Fruit fly (Drosophila melanogaster) whole organism, embryonic: Measurements from ENCODE around the gene mldr.

Source experiments
- Abd-B ChIP-seq: fragments of 200-800 bp; sonication (Bioruptor generic); optimal IDR thresholded peaks from 2 replicates; lab custom pipeline; 2018; ENCODE audit warnings: missing biosample characterization, mild to moderate bottlenecking, missing genetic modification characterization, moderate library complexity
- Asciz ChIP-seq: fragments of 200-800 bp; sonication (Bioruptor generic); optimal IDR thresholded peaks from 2 replicates; lab custom pipeline; 2017; ENCODE audit warnings: missing biosample characterization, mild to moderate bottlenecking, missing genetic modification characterization, missing genetic modification reagents
- Awh ChIP-seq: fragments of 200-800 bp; sonication (Bioruptor generic); IDR thresholded peaks from 2 replicates; pipeline ENCODE4, ENCODE4 v1.3.6; 2022; ENCODE audit warnings: missing biosample characterization, missing genetic modification characterization
- Bteb2 ChIP-seq: fragments of 200-800 bp; sonication (Bioruptor generic); optimal IDR thresholded peaks from 2 replicates; lab custom pipeline; 2016; ENCODE audit warnings: missing biosample characterization, missing genetic modification characterization
- CG10209 ChIP-seq: fragments of 200-800 bp; sonication (Bioruptor generic); optimal IDR thresholded peaks from 3 replicates; lab custom pipeline; 2017; ENCODE audit warnings: missing biosample characterization, mild to moderate bottlenecking, missing genetic modification characterization, missing genetic modification reagents
- CG12155 ChIP-seq: fragments of 200-800 bp; sonication (Bioruptor generic); optimal IDR thresholded peaks from 3 replicates; lab custom pipeline; 2016; ENCODE audit warnings: missing biosample characterization, missing genetic modification characterization
- CG12744 ChIP-seq: fragments of 200-800 bp; sonication (Bioruptor generic); optimal IDR thresholded peaks from 2 replicates; lab custom pipeline; 2016; ENCODE audit warnings: missing biosample characterization, missing genetic modification characterization
- CG13775 ChIP-seq: fragments of 200-800 bp; sonication (Bioruptor generic); optimal IDR thresholded peaks from 3 replicates; lab custom pipeline; 2017; ENCODE audit warnings: missing biosample characterization, mild to moderate bottlenecking, missing genetic modification characterization
- CG14860 ChIP-seq: fragments of 200-800 bp; sonication (Bioruptor generic); IDR thresholded peaks from 3 replicates; pipeline ENCODE4 v1.3.6; 2022; ENCODE audit warnings: missing biosample characterization, missing genetic modification characterization; ENCODE audit not compliant: partially characterized antibody
- CG1647 ChIP-seq: fragments of 200-800 bp; sonication (Bioruptor generic); optimal IDR thresholded peaks from 3 replicates; lab custom pipeline; 2016; ENCODE audit warnings: missing biosample characterization, missing genetic modification characterization
- CG17359 ChIP-seq: fragments of 200-800 bp; sonication (Bioruptor generic); optimal IDR thresholded peaks from 3 replicates; lab custom pipeline; 2018; ENCODE audit warnings: missing biosample characterization, mild to moderate bottlenecking, missing genetic modification characterization, moderate library complexity
- CG18599 ChIP-seq: fragments of 200-800 bp; sonication (Bioruptor generic); optimal IDR thresholded peaks from 3 replicates; lab custom pipeline; 2017; ENCODE audit warnings: missing biosample characterization, missing genetic modification characterization, mild to moderate bottlenecking, moderate library complexity, missing genetic modification reagents
- CG18619 ChIP-seq: fragments of 200-800 bp; sonication (Bioruptor generic); optimal IDR thresholded peaks from 3 replicates; lab custom pipeline; 2017; ENCODE audit warnings: missing biosample characterization, mild to moderate bottlenecking, missing genetic modification characterization
- CG34376 ChIP-seq: fragments of 200-800 bp; sonication (Bioruptor generic); optimal IDR thresholded peaks from 2 replicates; lab custom pipeline; 2018; ENCODE audit warnings: missing biosample characterization, mild to moderate bottlenecking, missing genetic modification characterization
- CG4328 ChIP-seq: fragments of 200-800 bp; sonication (Bioruptor generic); optimal IDR thresholded peaks from 3 replicates; lab custom pipeline; 2017; ENCODE audit warnings: missing biosample characterization, missing genetic modification reagents, missing genetic modification characterization
- CG4404 ChIP-seq: fragments of 200-800 bp; sonication (Bioruptor generic); IDR thresholded peaks from 2 replicates; pipeline ENCODE4 v1.3.6; 2022; ENCODE audit warnings: missing biosample characterization, missing genetic modification characterization
- CG5180 ChIP-seq: fragments of 200-800 bp; sonication (Bioruptor generic); optimal IDR thresholded peaks from 3 replicates; lab custom pipeline; 2017; ENCODE audit warnings: missing biosample characterization, missing genetic modification characterization, mild to moderate bottlenecking, moderate library complexity, missing genetic modification reagents
- CG6175 ChIP-seq: fragments of 200-800 bp; sonication (Bioruptor generic); IDR thresholded peaks from 3 replicates; pipeline ENCODE4 v1.3.6; 2022; ENCODE audit warnings: missing biosample characterization, missing genetic modification characterization
- Drgx ChIP-seq: fragments of 200-800 bp; sonication (Bioruptor generic); IDR thresholded peaks from 2 replicates; pipeline ENCODE4 v1.3.6; 2022; ENCODE audit warnings: missing biosample characterization, missing genetic modification characterization
- Eip74EF ChIP-seq, 2 experiments: fragments of 200-800 bp in 1 of 2; fragments of >200 bp in 1 of 2; sonication (Bioruptor generic) in 1 of 2; optimal IDR thresholded peaks; 2 replicates each; lab custom pipeline; 2017 to 2019; ENCODE audit warnings: missing biosample characterization in 2 of 2, missing genetic modification characterization in 2 of 2, mild to moderate bottlenecking in 1 of 2, moderate library complexity in 1 of 2
- Elba2 ChIP-seq: fragments of 200-800 bp; sonication (Bioruptor generic); optimal IDR thresholded peaks from 3 replicates; lab custom pipeline; 2016; ENCODE audit warnings: missing biosample characterization, missing genetic modification characterization
- HHEX ChIP-seq: fragments of 200-800 bp; sonication (Bioruptor generic); optimal IDR thresholded peaks from 3 replicates; lab custom pipeline; 2017; ENCODE audit warnings: missing biosample characterization, mild to moderate bottlenecking, missing genetic modification characterization, missing genetic modification reagents
- HLHmδ ChIP-seq: fragments of 200-800 bp; sonication (Bioruptor generic); optimal IDR thresholded peaks from 2 replicates; lab custom pipeline; 2018; ENCODE audit warnings: missing biosample characterization, mild to moderate bottlenecking, missing genetic modification characterization, moderate library complexity
- Jarid2 ChIP-seq: fragments of 200-800 bp; sonication (Bioruptor generic); optimal IDR thresholded peaks from 3 replicates; lab custom pipeline; 2017; ENCODE audit warnings: mild to moderate bottlenecking, missing biosample characterization, missing genetic modification reagents, missing genetic modification characterization
- Nf-YA ChIP-seq: fragments of 200-800 bp; sonication (Bioruptor generic); IDR thresholded peaks from 2 replicates; pipeline ENCODE4 v1.3.6; 2022; ENCODE audit warnings: missing biosample characterization, missing genetic modification characterization
- Scr ChIP-seq: fragments of 200-800 bp; sonication (Bioruptor generic); IDR thresholded peaks from 2 replicates; pipeline ENCODE4 v1.3.6; 2022; ENCODE audit warnings: missing biosample characterization, missing genetic modification characterization; ENCODE audit not compliant: partially characterized antibody
- Side ChIP-seq: fragments of 200-800 bp; sonication (Bioruptor generic); optimal IDR thresholded peaks from 2 replicates; lab custom pipeline; 2016; ENCODE audit warnings: missing biosample characterization, missing genetic modification characterization
- Sin3A ChIP-seq: fragments of >200 bp; optimal IDR thresholded peaks from 2 replicates; lab custom pipeline; 2018
- bsh ChIP-seq, 2 experiments: fragments of 200-800 bp; sonication (Bioruptor generic); optimal IDR thresholded peaks; 2 replicates each; lab custom pipeline; 2017 to 2018; ENCODE audit warnings: mild to moderate bottlenecking in 2 of 2, missing biosample characterization in 2 of 2, missing genetic modification characterization in 2 of 2, moderate library complexity in 1 of 2
- crc ChIP-seq: fragments of 200-800 bp; sonication (Bioruptor generic); optimal IDR thresholded peaks from 2 replicates; lab custom pipeline; 2016; ENCODE audit warnings: missing biosample characterization, missing genetic modification characterization
- cwo ChIP-seq: fragments of 200-800 bp; sonication (Bioruptor generic); optimal IDR thresholded peaks from 3 replicates; lab custom pipeline; 2017; ENCODE audit warnings: missing biosample characterization, missing genetic modification characterization, mild to moderate bottlenecking, moderate library complexity, missing genetic modification reagents
- dimm ChIP-seq: fragments of 200-800 bp; sonication (Bioruptor generic); IDR thresholded peaks from 2 replicates; pipeline ENCODE4 v1.3.6; 2022; ENCODE audit warnings: missing biosample characterization, missing genetic modification characterization
- dmrt99B ChIP-seq: fragments of 200-800 bp; sonication (Bioruptor generic); optimal IDR thresholded peaks from 2 replicates; lab custom pipeline; 2018; ENCODE audit warnings: missing biosample characterization, mild to moderate bottlenecking, missing genetic modification characterization, moderate library complexity
- grau ChIP-seq: fragments of 200-800 bp; optimal IDR thresholded peaks from 3 replicates; lab custom pipeline; 2019; ENCODE audit warnings: missing biosample characterization, mild to moderate bottlenecking, missing genetic modification characterization, moderate library complexity
- jing ChIP-seq: fragments of 200-800 bp; sonication (Bioruptor generic); optimal IDR thresholded peaks from 2 replicates; lab custom pipeline; 2018; ENCODE audit warnings: missing biosample characterization, mild to moderate bottlenecking, missing genetic modification characterization
- lov ChIP-seq, 2 experiments: fragments of 200-800 bp in 1 of 2; fragments of >200 bp in 1 of 2; sonication (Bioruptor generic) in 1 of 2; IDR thresholded peaks in 1 of 2; optimal IDR thresholded peaks in 1 of 2; 2 replicates in 1 of 2; 3 replicates in 1 of 2; pipeline versions ENCODE4 v1.3.6 to Lab custom; 2017 to 2022; ENCODE audit warnings: missing biosample characterization in 1 of 2, missing genetic modification characterization in 1 of 2
- mam ChIP-seq: fragments of 200-800 bp; sonication (Bioruptor generic); optimal IDR thresholded peaks from 3 replicates; lab custom pipeline; 2016; ENCODE audit warnings: missing biosample characterization, missing genetic modification characterization
- onecut ChIP-seq: fragments of 200-800 bp; sonication (Bioruptor generic); IDR thresholded peaks from 2 replicates; pipeline ENCODE4 v1.3.6; 2022; ENCODE audit warnings: missing biosample characterization, missing genetic modification characterization
- peb ChIP-seq: fragments of 200-800 bp; sonication (Bioruptor generic); IDR thresholded peaks from 2 replicates; pipeline ENCODE4 v1.3.6; 2022; ENCODE audit warnings: missing biosample characterization, missing genetic modification characterization
- ranshi ChIP-seq: fragments of 200-800 bp; sonication (Bioruptor generic); IDR thresholded peaks from 2 replicates; pipeline ENCODE4 v1.3.6; 2022; ENCODE audit warnings: missing biosample characterization, missing genetic modification characterization
- sens ChIP-seq: fragments of 200-800 bp; sonication (Bioruptor generic); peaks from one replicate; lab custom pipeline; 2016; ENCODE audit warnings: missing biosample characterization, missing genetic modification characterization
- sima ChIP-seq: fragments of 200-800 bp; sonication (Bioruptor generic); optimal IDR thresholded peaks from 2 replicates; lab custom pipeline; 2016; ENCODE audit warnings: missing biosample characterization, missing genetic modification characterization
- sna ChIP-seq: fragments of 200-800 bp; sonication (Bioruptor generic); IDR thresholded peaks from 2 replicates; pipeline ENCODE4 v1.3.6; 2022; ENCODE audit warnings: missing biosample characterization, missing genetic modification characterization; ENCODE audit not compliant: partially characterized antibody
- sob ChIP-seq: fragments of 200-800 bp; sonication (Bioruptor generic); IDR thresholded peaks from 2 replicates; pipeline ENCODE4 v1.3.6; 2022; ENCODE audit warnings: missing biosample characterization, missing genetic modification characterization
- stc ChIP-seq: fragments of 200-800 bp; sonication (Bioruptor generic); IDR thresholded peaks from 2 replicates; pipeline ENCODE4 v1.3.6; 2022; ENCODE audit warnings: missing biosample characterization, missing genetic modification characterization
- tio ChIP-seq: fragments of 200-800 bp; sonication (Bioruptor generic); optimal IDR thresholded peaks from 2 replicates; lab custom pipeline; 2017; ENCODE audit warnings: missing biosample characterization, missing genetic modification characterization, inconsistent platforms
- unpg ChIP-seq: fragments of 200-800 bp; sonication (Bioruptor generic); optimal IDR thresholded peaks from 3 replicates; lab custom pipeline; 2018; ENCODE audit warnings: missing biosample characterization, mild to moderate bottlenecking, missing genetic modification characterization, moderate library complexity
- wdn ChIP-seq: fragments of 200-800 bp; sonication (Bioruptor generic); IDR thresholded peaks from 2 replicates; pipeline ENCODE4 v1.3.6; 2022; ENCODE audit warnings: missing biosample characterization, missing genetic modification characterization
- z ChIP-seq: fragments of 200-800 bp; sonication (Bioruptor generic); IDR thresholded peaks from 3 replicates; pipeline ENCODE4 v1.3.6; 2022; ENCODE audit warnings: missing biosample characterization, missing genetic modification characterization

mldr gene

dm6 chrX:6265456-6265877 lies 25.6 kb upstream of the mldr start (continued):
- TF ChIP-seq CG17359 (tag; lab: Kevin White, UChicago): peak; percentile 96
- peak; percentile 88 for TF ChIP-seq sob
- TF ChIP-seq sima: peak; percentile 81
- TF ChIP-seq CG10209 (GFP tag; lab: Kevin White, UChicago): peak; percentile 96
- peak; percentile 95 for TF ChIP-seq crc
- peak; percentile 95 for TF ChIP-seq CG18619
- TF ChIP-seq onecut (GFP tag; lab: Robert Waterston, UW): peak; percentile 89
- peak; percentile 52; the same call in 2 of the 3 replicates for TF ChIP-seq CG14860
- TF ChIP-seq Drgx (GFP tag; lab: Robert Waterston, UW): peak; percentile 95
- TF ChIP-seq CG4328 (GFP tag; lab: Kevin White, UChicago): peak; percentile 90
- TF ChIP-seq Nf-YA (GFP tag; lab: Robert Waterston, UW): peak; percentile 92
- peak; percentile 96 for TF ChIP-seq jing (GFP tag; lab: Kevin White, UChicago)
- TF ChIP-seq Awh: peak; percentile 93
- TF ChIP-seq CG12744: peak; percentile 84
- TF ChIP-seq Eip74EF (GFP tag; optimal IDR thresholded peaks at IDR 0.05; lab: Kevin White, UChicago): peak in 1 of 2 experiments; percentile 97
- TF ChIP-seq dmrt99B: peak; percentile 99
- TF ChIP-seq mam: peak; percentile 94
- TF ChIP-seq lov (optimal IDR thresholded peaks at IDR 0.05; lab: Kevin White, UChicago): no peak
- peak; percentile 89 for TF ChIP-seq lov (GFP tag; IDR thresholded peaks at IDR 0.05; lab: Robert Waterston, UW)
- TF ChIP-seq grau: peak; percentile 95
- 0 out of 2 replicates have a peak, but pooled peaks have one; percentile 33 for TF ChIP-seq Scr
- peak; percentile 94 for TF ChIP-seq CG13775 (GFP tag; lab: Kevin White, UChicago)
- TF ChIP-seq ranshi (GFP tag; lab: Robert Waterston, UW): peak; percentile 92
- no peak for TF ChIP-seq HLHmδ
- TF ChIP-seq sens (GFP tag; lab: Kevin White, UChicago): peak; percentile 100
- peak; percentile 95 for TF ChIP-seq stc (GFP tag; lab: Robert Waterston, UW)
- peak; percentile 95 for TF ChIP-seq Abd-B
- TF ChIP-seq CG12155 (GFP tag; lab: Kevin White, UChicago): peak; percentile 90
- TF ChIP-seq CG5180 (GFP tag; lab: Kevin White, UChicago): peak; percentile 89
- peak; percentile 93 for TF ChIP-seq cwo
- peak; percentile 85 for TF ChIP-seq Jarid2 (GFP tag; lab: Kevin White, UChicago)
- peak; percentile 96 for TF ChIP-seq unpg
- peak; percentile 91 for TF ChIP-seq wdn (GFP tag; lab: Robert Waterston, UW)
- peak; percentile 94 for TF ChIP-seq Bteb2 (GFP tag; lab: Kevin White, UChicago)
- TF ChIP-seq sna (GFP tag; lab: Robert Waterston, UW): 0 out of 2 replicates have a peak, but pooled peaks have one; percentile 33
- TF ChIP-seq z: peak; percentile 69; the same call in 2 of the 3 replicates
- peak; percentile 94 for TF ChIP-seq CG18599 (GFP tag; lab: Kevin White, UChicago)
- peak; percentile 83 for TF ChIP-seq CG4404 (GFP tag; lab: Robert Waterston, UW)
- TF ChIP-seq HHEX: peak; percentile 95
- peak; percentile 93 for TF ChIP-seq CG1647
- peak; percentile 86 for TF ChIP-seq CG34376
- TF ChIP-seq Elba2 (GFP tag; lab: Kevin White, UChicago): peak; percentile 31
- TF ChIP-seq CG6175 (GFP tag; lab: Robert Waterston, UW): peak; percentile 73
- TF ChIP-seq bsh (GFP tag; optimal IDR thresholded peaks at IDR 0.05; lab: Kevin White, UChicago): peak; percentile 91 to 96
- peak; percentile 91 for TF ChIP-seq dimm (GFP tag; lab: Robert Waterston, UW)
- TF ChIP-seq tio (GFP tag; lab: Kevin White, UChicago): peak; percentile 98
- TF ChIP-seq Asciz (GFP tag; lab: Kevin White, UChicago): peak; percentile 97
- peak; percentile 87 for TF ChIP-seq peb (GFP tag; lab: Robert Waterston, UW)
- TF ChIP-seq Side: peak; percentile 93
- no peak for TF ChIP-seq Sin3A
